Worm (Caenorhabditis elegans): ENCODE results near the gene F47G3.3.

ce11 chrX:2375300-2376035 is at the start of gene F47G3.3:
- no peak for TF ChIP-seq mep-1 (tag; optimal IDR thresholded peaks at IDR 0.05)
- TF ChIP-seq sptf-1 (tag; optimal IDR thresholded peaks at IDR 0.05): no peak
- no peak for TF ChIP-seq nhr-11 (tag; optimal IDR thresholded peaks at IDR 0.05)
- TF ChIP-seq egl-27 (tag; optimal IDR thresholded peaks at IDR 0.05): no peak
- no peak for TF ChIP-seq nhr-12 (tag; optimal IDR thresholded peaks at IDR 0.05)
- no peak for TF ChIP-seq unc-86 (tag; optimal IDR thresholded peaks at IDR 0.05)
- no peak for TF ChIP-seq nhr-77 (tag; optimal IDR thresholded peaks at IDR 0.05)
- TF ChIP-seq lsy-2 (tag; optimal IDR thresholded peaks at IDR 0.05): no peak
- TF ChIP-seq zag-1 (tag; optimal IDR thresholded peaks at IDR 0.05): no peak

All from whole organism, L1 larva.